Worm (Caenorhabditis elegans) whole organism, L2 larva: ENCODE data around the gene C13F10.1.

Experiments used
- Y55F3AM.14 ChIP-seq: fragments of 200-800 bp; sonication (Bioruptor generic); optimal IDR thresholded peaks from 2 replicates; lab custom pipeline; 2018; ENCODE audit warnings: mild to moderate bottlenecking, missing genetic modification characterization, missing compliant biosample characterization
- ceh-16 ChIP-seq: fragments of 150-350 bp; optimal IDR thresholded peaks from 2 replicates; lab custom pipeline; 2014; ENCODE audit warnings: missing biosample characterization, missing genetic modification characterization
- elt-1 ChIP-seq: fragments of 150-350 bp; optimal IDR thresholded peaks from 2 replicates; lab custom pipeline; 2014; ENCODE audit warnings: missing biosample characterization, missing genetic modification characterization
- lin-13 ChIP-seq: fragments of 150-350 bp; optimal IDR thresholded peaks from 2 replicates; lab custom pipeline; 2014; ENCODE audit warnings: missing biosample characterization, missing genetic modification reagents, missing genetic modification characterization
- lsy-2 ChIP-seq, 2 experiments: fragments of 150-350 bp in 1 of 2; sonication (generic microtip) in 1 of 2; optimal IDR thresholded peaks; 2 replicates each; lab custom pipeline; 2014 to 2017; ENCODE audit warnings: missing biosample characterization in 2 of 2, missing genetic modification characterization in 2 of 2
- nhr-21 ChIP-seq: fragments of 150-350 bp; optimal IDR thresholded peaks from 2 replicates; lab custom pipeline; 2014; ENCODE audit warnings: missing biosample characterization, missing genetic modification characterization
- nhr-237 ChIP-seq: fragments of 150-350 bp; optimal IDR thresholded peaks from 2 replicates; lab custom pipeline; 2014; ENCODE audit warnings: missing biosample characterization, missing genetic modification characterization
- peb-1 ChIP-seq: fragments of 150-350 bp; optimal IDR thresholded peaks from 2 replicates; lab custom pipeline; 2014; ENCODE audit warnings: missing biosample characterization, missing genetic modification characterization
- snpc-4 ChIP-seq: fragments of 150-350 bp; optimal IDR thresholded peaks from 2 replicates; lab custom pipeline; 2014; ENCODE audit warnings: missing biosample characterization, missing genetic modification characterization

ce11 chrV:7258965-7259364 lies 35.1 kb downstream of the C13F10.1 start, which contains the start of gene C13A2.12:
- TF ChIP-seq elt-1, result no peak
- no peak for TF ChIP-seq Y55F3AM.14 (GFP tag; lab: Kevin White, UChicago)
- no peak for TF ChIP-seq ceh-16 (tag; lab: Kevin White, UChicago)
- TF ChIP-seq lin-13, result no peak
- TF ChIP-seq snpc-4 (tag; lab: Kevin White, UChicago), result no peak
- no peak for TF ChIP-seq nhr-237 (tag; lab: Kevin White, UChicago)
- no peak for TF ChIP-seq nhr-21 (tag; lab: Kevin White, UChicago)
- TF ChIP-seq peb-1 (tag; lab: Kevin White, UChicago), result no peak
- no peak for TF ChIP-seq lsy-2 (tag; optimal IDR thresholded peaks at IDR 0.05; lab: Kevin White, UChicago)
